Fruit fly (Drosophila melanogaster): ENCODE data around the gene Ist1.

DNA sequence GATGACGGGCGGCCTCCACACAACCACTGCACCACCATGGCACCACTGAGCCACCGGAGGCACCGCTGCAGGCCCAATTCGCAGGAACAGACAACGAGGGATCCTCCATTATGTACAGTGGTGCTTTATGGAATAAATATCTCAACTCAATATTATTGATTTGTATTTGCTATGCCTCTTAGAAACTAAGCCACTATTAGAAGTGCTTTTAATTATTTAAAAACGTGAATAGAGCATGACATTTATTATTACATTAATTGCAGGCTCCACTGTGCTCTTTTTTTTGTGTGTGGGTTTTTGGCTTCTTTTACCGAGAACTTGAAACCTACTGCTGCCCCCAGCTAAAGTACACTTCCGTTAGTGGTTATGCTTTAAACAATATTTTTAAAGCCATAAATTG, 14.9 kb upstream of the Ist1 start:
- TF ChIP-seq Hr78 (GFP tag; optimal IDR thresholded peaks at IDR 0.05): no peak
- TF ChIP-seq Mio (GFP tag; optimal IDR thresholded peaks at IDR 0.05): no peak
- TF ChIP-seq Jra (GFP tag; optimal IDR thresholded peaks at IDR 0.05): peak; percentile 8
- TF ChIP-seq Rel (GFP tag; optimal IDR thresholded peaks at IDR 0.05): peak; percentile 22
- no peak for TF ChIP-seq Rel (tag; optimal IDR thresholded peaks at IDR 0.05)
- no peak for TF ChIP-seq CG9705 (GFP tag; optimal IDR thresholded peaks at IDR 0.05)
- TF ChIP-seq tai (GFP tag; optimal IDR thresholded peaks at IDR 0.05): peak; percentile 22
- TF ChIP-seq lola (GFP tag; optimal IDR thresholded peaks at IDR 0.05): no peak
- no peak for TF ChIP-seq usp (GFP tag; optimal IDR thresholded peaks at IDR 0.05)
- TF ChIP-seq Dif (GFP tag; optimal IDR thresholded peaks at IDR 0.05; ENCODE audit: partially characterized antibody): no peak
- TF ChIP-seq br (GFP tag; optimal IDR thresholded peaks at IDR 0.05): peak; percentile 41
- TF ChIP-seq sage (GFP tag; optimal IDR thresholded peaks at IDR 0.05): peak; percentile 44
- TF ChIP-seq h (GFP tag; optimal IDR thresholded peaks at IDR 0.05): peak; percentile 73
- peak in 1 of 2 experiments; percentile 65 for TF ChIP-seq foxo (GFP tag; optimal IDR thresholded peaks at IDR 0.05)
- no peak for TF ChIP-seq Abd-B (GFP tag; optimal IDR thresholded peaks at IDR 0.05)
